Fruit fly (Drosophila melanogaster) whole organism, embryonic: ENCODE results near the gene CG15894.

Experiments
- Abd-B ChIP-seq: fragments of 200-800 bp; sonication (Bioruptor generic); optimal IDR thresholded peaks from 2 replicates; lab custom pipeline; 2018; ENCODE audit warnings: missing biosample characterization, mild to moderate bottlenecking, missing genetic modification characterization, moderate library complexity
- Ada2b ChIP-seq: fragments of 200-800 bp; sonication (Bioruptor generic); IDR thresholded peaks from 2 replicates; pipeline ENCODE4 v1.3.6; 2022; ENCODE audit warnings: missing biosample characterization, missing genetic modification characterization
- Aef1 ChIP-seq: fragments of 200-800 bp; sonication (Bioruptor generic); IDR thresholded peaks from 3 replicates; pipeline ENCODE4 v1.3.6; 2022; ENCODE audit warnings: missing biosample characterization, missing genetic modification characterization
- Atf-2 ChIP-seq: fragments of 200-800 bp; sonication (Bioruptor generic); optimal IDR thresholded peaks from 2 replicates; lab custom pipeline; 2016; ENCODE audit warnings: missing biosample characterization, missing genetic modification characterization
- Bdp1 ChIP-seq: fragments of 200-800 bp; sonication (Bioruptor generic); optimal IDR thresholded peaks from 3 replicates; lab custom pipeline; 2016; ENCODE audit warnings: missing biosample characterization, missing genetic modification characterization
- CG10321 ChIP-seq: fragments of 200-800 bp; sonication (Bioruptor generic); IDR thresholded peaks from 2 replicates; pipeline ENCODE4 v1.3.6; 2022; ENCODE audit warnings: missing biosample characterization, missing genetic modification characterization
- CG11093 ChIP-seq: fragments of 200-800 bp; sonication (Bioruptor generic); IDR thresholded peaks from 3 replicates; pipeline ENCODE4 v1.3.6; 2022; ENCODE audit warnings: missing biosample characterization, missing genetic modification characterization
- CG11247 ChIP-seq: fragments of 200-800 bp; sonication (Bioruptor generic); IDR thresholded peaks from 2 replicates; pipeline ENCODE4 v1.3.6; 2022; ENCODE audit warnings: missing biosample characterization, missing genetic modification characterization
- CG11560 ChIP-seq: fragments of 200-800 bp; sonication (Bioruptor generic); IDR thresholded peaks from 3 replicates; pipeline ENCODE4 v1.3.6; 2022; ENCODE audit warnings: missing biosample characterization, missing genetic modification characterization
- CG11696 ChIP-seq: fragments of 200-800 bp; sonication (Bioruptor generic); IDR thresholded peaks from 2 replicates; pipeline ENCODE4 v1.3.6; 2022; ENCODE audit warnings: missing biosample characterization, missing genetic modification characterization
- CG12219 ChIP-seq: fragments of 200-800 bp; sonication (Bioruptor generic); optimal IDR thresholded peaks from 3 replicates; lab custom pipeline; 2018; ENCODE audit warnings: missing biosample characterization, mild to moderate bottlenecking, missing genetic modification characterization
- CG12942 ChIP-seq: fragments of 200-800 bp; sonication (Bioruptor generic); optimal IDR thresholded peaks from 3 replicates; lab custom pipeline; 2016; ENCODE audit warnings: missing biosample characterization, missing genetic modification characterization
- CG1602 ChIP-seq: fragments of 200-800 bp; sonication (Bioruptor generic); optimal IDR thresholded peaks from 3 replicates; lab custom pipeline; 2016; ENCODE audit warnings: missing biosample characterization, missing genetic modification characterization
- CG17568 ChIP-seq: fragments of 200-800 bp; sonication (Bioruptor generic); optimal IDR thresholded peaks from 2 replicates; lab custom pipeline; 2018; ENCODE audit warnings: missing biosample characterization, mild to moderate bottlenecking, missing genetic modification characterization, moderate library complexity
- CG17829 ChIP-seq: fragments of 200-800 bp; optimal IDR thresholded peaks from 2 replicates; lab custom pipeline; 2019; ENCODE audit warnings: missing biosample characterization, mild to moderate bottlenecking, missing genetic modification characterization, moderate library complexity
- CG18011 ChIP-seq: fragments of 200-800 bp; sonication (Bioruptor generic); optimal IDR thresholded peaks from 2 replicates; lab custom pipeline; 2017; ENCODE audit warnings: missing biosample characterization, missing genetic modification characterization, mild to moderate bottlenecking, moderate library complexity, missing genotype
- CG18476 ChIP-seq: fragments of 200-800 bp; sonication (Bioruptor generic); optimal IDR thresholded peaks from 2 replicates; lab custom pipeline; 2016; ENCODE audit warnings: missing biosample characterization, mild to moderate bottlenecking, missing genetic modification characterization
- CG18619 ChIP-seq: fragments of 200-800 bp; sonication (Bioruptor generic); optimal IDR thresholded peaks from 3 replicates; lab custom pipeline; 2017; ENCODE audit warnings: missing biosample characterization, mild to moderate bottlenecking, missing genetic modification characterization
- CG2678 ChIP-seq: fragments of 200-800 bp; sonication (Bioruptor generic); optimal IDR thresholded peaks from 3 replicates; lab custom pipeline; 2019; ENCODE audit warnings: missing biosample characterization, mild to moderate bottlenecking, missing genetic modification characterization, moderate library complexity
- CG31224 ChIP-seq: fragments of 200-800 bp; sonication (Bioruptor generic); IDR thresholded peaks from 2 replicates; pipeline ENCODE4 v1.3.6; 2022; ENCODE audit warnings: missing biosample characterization, missing genetic modification characterization
- CG33213 ChIP-seq: fragments of 200-800 bp; sonication (Bioruptor generic); optimal IDR thresholded peaks from 3 replicates; lab custom pipeline; 2016; ENCODE audit warnings: missing biosample characterization, missing genetic modification characterization
- CG4404 ChIP-seq: fragments of 200-800 bp; sonication (Bioruptor generic); IDR thresholded peaks from 2 replicates; pipeline ENCODE4 v1.3.6; 2022; ENCODE audit warnings: missing biosample characterization, missing genetic modification characterization
- CG6689 ChIP-seq: fragments of 200-800 bp; sonication (Bioruptor generic); IDR thresholded peaks from 2 replicates; pipeline ENCODE4 v1.3.6; 2022; ENCODE audit warnings: missing biosample characterization, missing genetic modification characterization
- CG6791 ChIP-seq: fragments of 200-800 bp; sonication (Bioruptor generic); IDR thresholded peaks from 3 replicates; pipeline ENCODE4 v1.3.6; 2022; ENCODE audit warnings: missing biosample characterization, missing genetic modification characterization; ENCODE audit not compliant: partially characterized antibody
- CG7372 ChIP-seq: fragments of 200-800 bp; sonication (Bioruptor generic); IDR thresholded peaks from 2 replicates; pipeline ENCODE4 v1.3.6; 2022; ENCODE audit warnings: missing biosample characterization, missing genetic modification characterization
- CG7786 ChIP-seq: fragments of 200-800 bp; sonication (Bioruptor generic); optimal IDR thresholded peaks from 2 replicates; lab custom pipeline; 2016; ENCODE audit warnings: missing biosample characterization, missing genetic modification characterization
- CG9876 ChIP-seq: fragments of 200-800 bp; sonication (Bioruptor generic); optimal IDR thresholded peaks from 2 replicates; lab custom pipeline; 2016; ENCODE audit warnings: missing biosample characterization, missing genetic modification characterization
- Chrac-16 ChIP-seq: fragments of 200-800 bp; sonication (Bioruptor generic); optimal IDR thresholded peaks from 3 replicates; lab custom pipeline; 2016; ENCODE audit warnings: missing biosample characterization, missing genetic modification characterization
- Dad ChIP-seq: fragments of 200-800 bp; sonication (Bioruptor generic); optimal IDR thresholded peaks from 3 replicates; lab custom pipeline; 2016; ENCODE audit warnings: missing biosample characterization, missing genetic modification characterization
- Dll ChIP-seq: fragments of 200-800 bp; sonication (Bioruptor generic); IDR thresholded peaks from 4 replicates; pipeline ENCODE4 v1.3.6; 2022; ENCODE audit warnings: missing biosample characterization, missing genetic modification characterization; ENCODE audit not compliant: partially characterized antibody
- Dp ChIP-seq: fragments of 200-800 bp; sonication (Bioruptor generic); optimal IDR thresholded peaks from 2 replicates; lab custom pipeline; 2018; ENCODE audit warnings: missing biosample characterization, mild to moderate bottlenecking, missing genetic modification characterization, moderate library complexity
- Ets97D ChIP-seq: fragments of 200-800 bp; sonication (Bioruptor generic); optimal IDR thresholded peaks from 3 replicates; lab custom pipeline; 2016; ENCODE audit warnings: missing biosample characterization, missing genetic modification characterization
- Fer2 ChIP-seq: fragments of 200-800 bp; sonication (Bioruptor generic); optimal IDR thresholded peaks from 2 replicates; lab custom pipeline; 2018; ENCODE audit warnings: missing biosample characterization, mild to moderate bottlenecking, missing genetic modification characterization, moderate library complexity
- Poxn ChIP-seq: fragments of 200-800 bp; sonication (Bioruptor generic); IDR thresholded peaks from 2 replicates; pipeline ENCODE4 v1.3.6; 2022; ENCODE audit warnings: missing biosample characterization, missing genetic modification characterization
- Xbp1 ChIP-seq: fragments of 200-800 bp; sonication (Bioruptor generic); optimal IDR thresholded peaks from 3 replicates; lab custom pipeline; 2016; ENCODE audit warnings: missing biosample characterization, mild to moderate bottlenecking, missing genetic modification characterization
- btn ChIP-seq: fragments of 200-800 bp; sonication (Bioruptor generic); optimal IDR thresholded peaks from 2 replicates; lab custom pipeline; 2016; ENCODE audit warnings: missing biosample characterization, missing genetic modification characterization
- cg ChIP-seq: fragments of 200-800 bp; sonication (Bioruptor generic); optimal IDR thresholded peaks from 3 replicates; lab custom pipeline; 2019; ENCODE audit warnings: missing biosample characterization, mild to moderate bottlenecking, missing genetic modification characterization, moderate library complexity
- chif ChIP-seq, 2 experiments: fragments of 200-800 bp; sonication (Bioruptor generic); optimal IDR thresholded peaks; 3 replicates each; lab custom pipeline; 2016; ENCODE audit warnings: missing biosample characterization in 2 of 2, missing genetic modification characterization in 2 of 2
- corto ChIP-seq: fragments of 200-800 bp; sonication (Bioruptor generic); optimal IDR thresholded peaks from 2 replicates; lab custom pipeline; 2016; ENCODE audit warnings: missing biosample characterization, mild to moderate bottlenecking, missing genetic modification characterization, moderate library complexity
- en ChIP-seq: fragments of 200-800 bp; sonication (Bioruptor generic); optimal IDR thresholded peaks from 2 replicates; lab custom pipeline; 2016; ENCODE audit warnings: missing biosample characterization, missing genetic modification characterization
- exex ChIP-seq: fragments of 200-800 bp; sonication (Bioruptor generic); optimal IDR thresholded peaks from 4 replicates; lab custom pipeline; 2018; ENCODE audit warnings: missing biosample characterization, mild to moderate bottlenecking, missing genetic modification characterization, moderate library complexity
- ind ChIP-seq: fragments of 200-800 bp; sonication (Bioruptor generic); optimal IDR thresholded peaks from 3 replicates; lab custom pipeline; 2016; ENCODE audit warnings: missing biosample characterization, missing genetic modification characterization
- kah ChIP-seq: fragments of 200-800 bp; sonication (Bioruptor generic); optimal IDR thresholded peaks from 2 replicates; lab custom pipeline; 2018; ENCODE audit warnings: missing biosample characterization, mild to moderate bottlenecking, missing genetic modification characterization
- lov ChIP-seq, 2 experiments: fragments of 200-800 bp in 1 of 2; fragments of >200 bp in 1 of 2; sonication (Bioruptor generic) in 1 of 2; IDR thresholded peaks in 1 of 2; optimal IDR thresholded peaks in 1 of 2; 2 replicates in 1 of 2; 3 replicates in 1 of 2; pipeline versions ENCODE4 v1.3.6 to Lab custom; 2017 to 2022; ENCODE audit warnings: missing biosample characterization in 1 of 2, missing genetic modification characterization in 1 of 2
- mld ChIP-seq: fragments of 200-800 bp; sonication (Bioruptor generic); IDR thresholded peaks from 3 replicates; pipeline ENCODE4 v1.3.6; 2022; ENCODE audit warnings: missing biosample characterization, missing genetic modification characterization; ENCODE audit not compliant: partially characterized antibody
- p53 ChIP-seq: fragments of 200-800 bp; sonication (Bioruptor generic); optimal IDR thresholded peaks from 2 replicates; lab custom pipeline; 2016; ENCODE audit warnings: missing biosample characterization, missing genetic modification characterization
- repo ChIP-seq: fragments of 200-800 bp; sonication (Bioruptor generic); optimal IDR thresholded peaks from 2 replicates; lab custom pipeline; 2016; ENCODE audit warnings: missing biosample characterization, missing genetic modification characterization
- rib ChIP-seq: fragments of 200-800 bp; sonication (Bioruptor generic); IDR thresholded peaks from 2 replicates; pipeline ENCODE4 v1.3.6; 2022; ENCODE audit warnings: missing biosample characterization, missing genetic modification characterization
- sim ChIP-seq: fragments of 200-800 bp; sonication (Bioruptor generic); IDR thresholded peaks from 2 replicates; pipeline ENCODE4 v1.3.6; 2022; ENCODE audit warnings: missing biosample characterization, missing genetic modification characterization
- stwl ChIP-seq: fragments of 200-800 bp; sonication (Bioruptor generic); optimal IDR thresholded peaks from 3 replicates; lab custom pipeline; 2018; ENCODE audit warnings: missing biosample characterization, mild to moderate bottlenecking, missing genetic modification characterization, moderate library complexity
- zfh1 ChIP-seq: fragments of 200-800 bp; sonication (Bioruptor generic); IDR thresholded peaks from 3 replicates; pipeline ENCODE4 v1.3.6; 2022; ENCODE audit warnings: missing biosample characterization, missing genetic modification characterization

Gene CG15894

DNA sequence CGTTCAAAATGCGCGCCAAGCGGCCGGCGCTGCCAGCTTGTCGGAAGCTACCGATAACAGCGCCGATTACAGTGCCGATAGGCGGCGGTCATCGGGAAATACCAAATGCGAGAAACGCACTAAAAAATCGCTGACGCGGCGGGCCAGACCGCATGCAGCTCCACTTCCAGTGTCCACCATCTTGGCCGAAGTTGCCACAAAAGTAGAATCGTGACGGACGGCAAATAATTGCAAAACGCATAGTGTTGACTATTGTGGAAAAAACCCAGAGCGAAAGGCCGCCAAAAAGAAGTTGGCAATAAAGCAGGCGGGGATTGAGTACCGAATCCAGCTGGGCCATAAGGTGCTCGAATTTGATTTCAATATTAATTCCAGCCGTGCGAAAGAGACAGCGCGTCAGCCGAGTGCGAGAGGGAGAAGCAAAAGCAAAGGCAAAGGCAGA, 37.9 kb downstream of the CG15894 start, which contains the start of gene CG3847 (continued):
- TF ChIP-seq mld (GFP tag; lab: Robert Waterston, UW) (no peak), Ets97D (GFP tag; lab: Kevin White, UChicago) (peak; percentile 96), CG11560 (tag; lab: Robert Waterston, UW) (no peak), cg (GFP tag; lab: Kevin White, UChicago) (no peak), Bdp1 (GFP tag; lab: Kevin White, UChicago) (no peak), ind (GFP tag; lab: Kevin White, UChicago) (peak; percentile 26), CG17829 (tag; lab: Kevin White, UChicago) (peak; percentile 55), kah (GFP tag; lab: Kevin White, UChicago) (no peak), CG18619 (GFP tag; lab: Kevin White, UChicago) (peak; percentile 8), p53 (GFP tag; lab: Kevin White, UChicago) (peak; percentile 19), btn (GFP tag; lab: Kevin White, UChicago) (no peak), chif (GFP tag; optimal IDR thresholded peaks at IDR 0.05; lab: Kevin White, UChicago) (peak; percentile 27 to 48), CG18011 (peak; percentile 56), Abd-B (GFP tag; lab: Kevin White, UChicago) (no peak), Dll (GFP tag; lab: Robert Waterston, UW) (peak; percentile 63), CG18476 (GFP tag; lab: Kevin White, UChicago) (no peak), CG11696 (no peak), rib (peak; percentile 59; the same call in 1 of the 2 replicates), Aef1 (GFP tag; lab: Robert Waterston, UW) (0 out of 3 replicates have a peak, but pooled peaks have one; percentile 19), CG12219 (GFP tag; lab: Kevin White, UChicago) (no peak), Poxn (GFP tag; lab: Robert Waterston, UW) (no peak), Fer2 (no peak), CG6791 (GFP tag; lab: Robert Waterston, UW) (peak; percentile 71; the same call in 2 of the 3 replicates), Chrac-16 (GFP tag; lab: Kevin White, UChicago) (no peak), CG4404 (GFP tag; lab: Robert Waterston, UW) (no peak), Atf-2 (GFP tag; lab: Kevin White, UChicago) (no peak), corto (GFP tag; lab: Kevin White, UChicago) (no peak), zfh1 (GFP tag; lab: Robert Waterston, UW) (no peak), CG12942 (no peak), stwl (tag; lab: Kevin White, UChicago) (peak; percentile 90), en (no peak), Dp (GFP tag; lab: Kevin White, UChicago) (peak; percentile 97), CG11247 (GFP tag; lab: Robert Waterston, UW) (0 out of 2 replicates have a peak, but pooled peaks have one; percentile 12), exex (tag; lab: Kevin White, UChicago) (no peak), CG6689 (no peak), Xbp1 (GFP tag; lab: Kevin White, UChicago) (peak; percentile 48), CG2678 (tag; lab: Kevin White, UChicago) (peak; percentile 6), lov (optimal IDR thresholded peaks at IDR 0.05; lab: Kevin White, UChicago) (no peak), lov (GFP tag; IDR thresholded peaks at IDR 0.05; lab: Robert Waterston, UW) (0 out of 3 replicates have a peak, but pooled peaks have one; percentile 46), CG1602 (GFP tag; lab: Kevin White, UChicago) (no peak), CG11093 (no peak), CG31224 (no peak), CG7786 (GFP tag; lab: Kevin White, UChicago) (peak; percentile 35), CG17568 (GFP tag; lab: Kevin White, UChicago) (no peak), CG33213 (GFP tag; lab: Kevin White, UChicago) (peak; percentile 78), Dad (GFP tag; lab: Kevin White, UChicago) (peak; percentile 18), repo (GFP tag; lab: Kevin White, UChicago) (peak; percentile 46), sim (GFP tag; lab: Robert Waterston, UW) (no peak), CG10321 (GFP tag; lab: Robert Waterston, UW) (peak; percentile 56; the same call in 1 of the 2 replicates), Ada2b (GFP tag; lab: Robert Waterston, UW) (no peak), CG9876 (GFP tag; lab: Kevin White, UChicago) (no peak), CG7372 (GFP tag; lab: Robert Waterston, UW) (no peak)
